Worm (Caenorhabditis elegans) whole organism, L4 larva: ENCODE data around the gene fbxa-147.
A peak's percentile ranks its signal among the peaks of the same experiment; 100 is the strongest.

Experiments
- D1046.2 ChIP-seq: fragments of 200-800 bp; sonication (Bioruptor generic); IDR thresholded peaks from 2 replicates; pipeline ENCODE4 v1.3.6; 2022; ENCODE audit warnings: missing genetic modification characterization, missing compliant biosample characterization
- F44E2.7 ChIP-seq: fragments of 200-800 bp; sonication (Bioruptor generic); IDR thresholded peaks from 2 replicates; pipeline ENCODE4 v2.1.2; 2022; ENCODE audit warnings: missing genetic modification characterization, missing compliant biosample characterization
- T26A8.4 ChIP-seq: fragments of 200-800 bp; sonication (Bioruptor generic); IDR thresholded peaks from 2 replicates; pipeline ENCODE4 v1.3.6; 2022; ENCODE audit warnings: missing genetic modification characterization, missing compliant biosample characterization
- Y48G9A.11 ChIP-seq: fragments of 200-800 bp; sonication (Bioruptor generic); IDR thresholded peaks from 2 replicates; pipeline ENCODE4 v1.3.6; 2022; ENCODE audit warnings: missing genetic modification reagents, missing genetic modification characterization, missing compliant biosample characterization
- Y5F2A.4 ChIP-seq: fragments of 200-800 bp; sonication (Bioruptor generic); optimal IDR thresholded peaks from 2 replicates; lab custom pipeline; 2018; ENCODE audit warnings: mild to moderate bottlenecking, missing genetic modification characterization, missing compliant biosample characterization
- Y75B8A.6 ChIP-seq: fragments of 200-800 bp; sonication (Bioruptor generic); IDR thresholded peaks from 2 replicates; pipeline ENCODE4 v1.3.6; 2022; ENCODE audit warnings: missing genetic modification reagents, missing genetic modification characterization, missing compliant biosample characterization
- ZK337.2 ChIP-seq: fragments of 200-800 bp; sonication (Bioruptor generic); IDR thresholded peaks from 2 replicates; pipeline ENCODE4 v1.3.6; 2022; ENCODE audit warnings: missing genetic modification reagents, missing genetic modification characterization, missing compliant biosample characterization
- aha-1 ChIP-seq: fragments of 150-350 bp; peaks from one replicate; lab custom pipeline; 2014; ENCODE audit warnings: missing biosample characterization, missing genetic modification characterization
- aly-2 ChIP-seq: sonication (generic microtip); optimal IDR thresholded peaks from 2 replicates; lab custom pipeline; 2018; ENCODE audit warnings: missing biosample characterization, missing genetic modification characterization
- ama-1 ChIP-seq: fragments of 150-350 bp; optimal IDR thresholded peaks from 2 replicates; lab custom pipeline; 2014; ENCODE audit warnings: inconsistent platforms, mixed read lengths
- arid-1 ChIP-seq: fragments of 200-800 bp; sonication (Bioruptor generic); conservative IDR thresholded peaks from 2 replicates; pipeline ENCODE4 v1.3.6; 2022; ENCODE audit warnings: missing genetic modification reagents, missing genetic modification characterization, missing compliant biosample characterization
- ceh-20 ChIP-seq: fragments of 200-800 bp; sonication (Bioruptor generic); IDR thresholded peaks from 2 replicates; pipeline ENCODE4 v1.3.6; 2022; ENCODE audit warnings: missing genetic modification reagents, missing genetic modification characterization, missing compliant biosample characterization
- ceh-28 ChIP-seq: fragments of 150-350 bp; optimal IDR thresholded peaks from 2 replicates; lab custom pipeline; 2014; ENCODE audit warnings: missing biosample characterization, missing genetic modification reagents, missing genetic modification characterization
- ceh-32 ChIP-seq: sonication (generic microtip); optimal IDR thresholded peaks from 2 replicates; lab custom pipeline; 2016; ENCODE audit warnings: mild to moderate bottlenecking, missing genetic modification characterization, missing compliant biosample characterization; ENCODE audit not compliant: poor library complexity
- ceh-62 ChIP-seq: sonication (generic microtip); optimal IDR thresholded peaks from 2 replicates; lab custom pipeline; 2017; ENCODE audit warnings: missing biosample characterization, missing genetic modification characterization
- daf-12 ChIP-seq: fragments of 150-350 bp; optimal IDR thresholded peaks from 2 replicates; lab custom pipeline; 2014; ENCODE audit warnings: missing biosample characterization, missing genetic modification reagents, missing genetic modification characterization
- daf-19 ChIP-seq: fragments of 200-800 bp; sonication (Bioruptor generic); conservative IDR thresholded peaks from 2 replicates; pipeline ENCODE4 v1.3.6; 2022; ENCODE audit warnings: missing genetic modification characterization, missing compliant biosample characterization
- dmd-6 ChIP-seq: fragments of 200-800 bp; sonication (Bioruptor generic); IDR thresholded peaks from 2 replicates; pipeline ENCODE4 v1.3.6; 2022; ENCODE audit warnings: missing genetic modification reagents, missing genetic modification characterization, missing compliant biosample characterization
- dmd-9 ChIP-seq: fragments of 200-800 bp; sonication (Bioruptor generic); IDR thresholded peaks from 2 replicates; pipeline ENCODE4 v1.3.6; 2022; ENCODE audit warnings: missing genetic modification reagents, missing genetic modification characterization, missing compliant biosample characterization
- egl-27 ChIP-seq: sonication (generic microtip); optimal IDR thresholded peaks from 3 replicates; lab custom pipeline; 2017; ENCODE audit warnings: missing biosample characterization, missing genetic modification reagents, missing genetic modification characterization
- egl-43 ChIP-seq: fragments of 200-800 bp; sonication (Bioruptor generic); IDR thresholded peaks from 2 replicates; pipeline ENCODE4 v1.3.6; 2022; ENCODE audit warnings: missing genetic modification reagents, missing genetic modification characterization, missing compliant biosample characterization
- fos-1 ChIP-seq: fragments of 150-350 bp; optimal IDR thresholded peaks from 2 replicates; lab custom pipeline; 2014; ENCODE audit warnings: missing biosample characterization, missing genetic modification characterization
- jun-1 ChIP-seq: fragments of 150-350 bp; optimal IDR thresholded peaks from 2 replicates; lab custom pipeline; 2014; ENCODE audit warnings: missing biosample characterization, missing genetic modification reagents, missing genetic modification characterization
- lim-7 ChIP-seq: fragments of 200-800 bp; sonication (Bioruptor generic); IDR thresholded peaks from 2 replicates; pipeline ENCODE4 v1.3.6; 2022; ENCODE audit warnings: missing genetic modification characterization, missing compliant biosample characterization
- lin-1 ChIP-seq: fragments of 200-800 bp; sonication (Bioruptor generic); IDR thresholded peaks from 2 replicates; pipeline ENCODE4 v1.3.6; 2022; ENCODE audit warnings: missing genetic modification reagents, missing genetic modification characterization, missing compliant biosample characterization
- lin-13 ChIP-seq: fragments of 150-350 bp; optimal IDR thresholded peaks from 2 replicates; lab custom pipeline; 2014; ENCODE audit warnings: missing biosample characterization, missing genetic modification reagents, missing genetic modification characterization
- lin-29 ChIP-seq: fragments of 200-800 bp; sonication (Bioruptor generic); IDR thresholded peaks from 2 replicates; pipeline ENCODE4 v1.3.6; 2022; ENCODE audit warnings: missing genetic modification reagents, missing genetic modification characterization, missing compliant biosample characterization
- lin-38 ChIP-seq: fragments of 200-800 bp; sonication (Bioruptor generic); IDR thresholded peaks from 2 replicates; pipeline ENCODE4 v1.3.6; 2022; ENCODE audit warnings: missing genetic modification reagents, missing genetic modification characterization, missing compliant biosample characterization
- lin-39 ChIP-seq: fragments of 150-350 bp; optimal IDR thresholded peaks from 2 replicates; lab custom pipeline; 2014; ENCODE audit warnings: missing biosample characterization, missing genetic modification reagents, missing genetic modification characterization
- lsy-2 ChIP-seq, 2 experiments: fragments of 150-350 bp in 1 of 2; sonication (generic microtip) in 1 of 2; optimal IDR thresholded peaks; 2 replicates each; lab custom pipeline; 2014 to 2017; ENCODE audit warnings: missing biosample characterization in 2 of 2, missing genetic modification characterization in 2 of 2
- mdl-1 ChIP-seq, 2 experiments: fragments of 150-350 bp in 1 of 2; sonication (generic microtip) in 1 of 2; optimal IDR thresholded peaks; 2 replicates each; lab custom pipeline; 2014 to 2017; ENCODE audit warnings: missing biosample characterization in 2 of 2, missing genetic modification characterization in 2 of 2
- mxl-2 ChIP-seq: fragments of 200-800 bp; sonication (Bioruptor generic); conservative IDR thresholded peaks from 2 replicates; pipeline ENCODE4 v1.3.6; 2022; ENCODE audit warnings: missing genetic modification reagents, missing genetic modification characterization, missing compliant biosample characterization
- nhr-11 ChIP-seq: fragments of 150-350 bp; optimal IDR thresholded peaks from 2 replicates; lab custom pipeline; 2014; ENCODE audit warnings: missing biosample characterization, missing genetic modification characterization
- nhr-111 ChIP-seq: fragments of 200-800 bp; sonication (Bioruptor generic); optimal IDR thresholded peaks from 2 replicates; lab custom pipeline; 2018; ENCODE audit warnings: mild to moderate bottlenecking, missing genetic modification characterization, missing compliant biosample characterization
- nhr-25 ChIP-seq: sonication (generic microtip); optimal IDR thresholded peaks from 2 replicates; lab custom pipeline; 2017; ENCODE audit warnings: missing genetic modification characterization, mild to moderate bottlenecking, missing compliant biosample characterization, antibody characterized with exemption, moderate library complexity, borderline replicate concordance; ENCODE audit not compliant: insufficient read depth
- nhr-28 ChIP-seq: fragments of 150-350 bp; optimal IDR thresholded peaks from 2 replicates; lab custom pipeline; 2014; ENCODE audit warnings: missing biosample characterization, missing genetic modification characterization
- nhr-6 ChIP-seq: fragments of 150-350 bp; optimal IDR thresholded peaks from 2 replicates; lab custom pipeline; 2014; ENCODE audit warnings: missing biosample characterization, missing genetic modification characterization
- nhr-76 ChIP-seq: fragments of 150-350 bp; optimal IDR thresholded peaks from 2 replicates; lab custom pipeline; 2014; ENCODE audit warnings: missing biosample characterization, missing genetic modification characterization
- nhr-77 ChIP-seq: fragments of 150-350 bp; optimal IDR thresholded peaks from 2 replicates; lab custom pipeline; 2014; ENCODE audit warnings: missing biosample characterization, missing genetic modification characterization
- rbr-2 ChIP-seq: sonication (generic microtip); optimal IDR thresholded peaks from 2 replicates; lab custom pipeline; 2016; ENCODE audit warnings: missing genotype, missing genetic modification characterization, missing compliant biosample characterization
- saeg-2 ChIP-seq: fragments of 200-800 bp; sonication (Bioruptor generic); IDR thresholded peaks from 2 replicates; pipeline ENCODE4 v1.3.6; 2022; ENCODE audit warnings: missing genetic modification reagents, missing genetic modification characterization, missing compliant biosample characterization
- sdz-12 ChIP-seq: fragments of 200-800 bp; sonication (Bioruptor generic); optimal IDR thresholded peaks from 2 replicates; lab custom pipeline; 2018; ENCODE audit warnings: mild to moderate bottlenecking, missing genetic modification characterization, missing compliant biosample characterization
- set-16 ChIP-seq: fragments of 200-800 bp; sonication (Bioruptor generic); IDR thresholded peaks from 2 replicates; pipeline ENCODE4 v1.3.6; 2022; ENCODE audit warnings: missing genetic modification reagents, missing genetic modification characterization, missing compliant biosample characterization
- spr-1 ChIP-seq: sonication (generic microtip); optimal IDR thresholded peaks from 2 replicates; lab custom pipeline; 2016; ENCODE audit warnings: mild to moderate bottlenecking, missing genetic modification characterization, missing compliant biosample characterization
- spr-3 ChIP-seq: fragments of 200-800 bp; sonication (Bioruptor generic); optimal IDR thresholded peaks from 2 replicates; lab custom pipeline; 2018; ENCODE audit warnings: mild to moderate bottlenecking, missing genetic modification characterization, missing compliant biosample characterization
- tag-97 ChIP-seq: fragments of 200-800 bp; sonication (Bioruptor generic); IDR thresholded peaks from 2 replicates; pipeline ENCODE4 v1.3.6; 2022; ENCODE audit warnings: missing genetic modification characterization, missing compliant biosample characterization
- unc-130 ChIP-seq: sonication (generic microtip); optimal IDR thresholded peaks from 2 replicates; lab custom pipeline; 2016; ENCODE audit warnings: missing genetic modification reagents, missing genetic modification characterization, missing compliant biosample characterization
- zag-1 ChIP-seq: fragments of 150-350 bp; optimal IDR thresholded peaks from 2 replicates; lab custom pipeline; 2014; ENCODE audit warnings: missing biosample characterization, missing genetic modification characterization
- zfp-2 ChIP-seq: sonication (generic microtip); optimal IDR thresholded peaks from 2 replicates; lab custom pipeline; 2016; ENCODE audit warnings: mild to moderate bottlenecking, missing genetic modification characterization, missing compliant biosample characterization
- zip-11 ChIP-seq: fragments of 200-800 bp; sonication (Bioruptor generic); IDR thresholded peaks from 2 replicates; pipeline ENCODE4 v1.3.6; 2022; ENCODE audit warnings: missing genetic modification characterization, missing compliant biosample characterization
- ztf-7 ChIP-seq: fragments of 150-350 bp; optimal IDR thresholded peaks from 2 replicates; lab custom pipeline; 2014; ENCODE audit warnings: missing biosample characterization, missing genetic modification characterization

fbxa-147 gene

ce11 chrV:14696604-14697307 is 19.5 kb upstream of the fbxa-147 start, which contains the start of gene unc-112 (continued):
- TF ChIP-seq zip-11 (GFP tag; lab: Robert Waterston, UW) (no peak), spr-3 (no peak), nhr-11 (peak; percentile 83), dmd-9 (no peak), fos-1 (no peak), aha-1 (tag; lab: Kevin White, UChicago) (peak; percentile 98), tag-97 (no peak), ama-1 (lab: Kevin White, UChicago) (no peak), egl-43 (GFP tag; lab: Robert Waterston, UW) (peak; percentile 70; the same call in 1 of the 2 replicates), set-16 (GFP tag; lab: Robert Waterston, UW) (peak; percentile 45), nhr-6 (tag; lab: Kevin White, UChicago) (peak; percentile 98), Y48G9A.11 (GFP tag; lab: Robert Waterston, UW) (no peak), daf-12 (tag; lab: Kevin White, UChicago) (no peak), egl-27 (tag; lab: Kevin White, UChicago) (no peak), T26A8.4 (GFP tag; lab: Robert Waterston, UW) (peak; percentile 24; the same call in 1 of the 2 replicates), Y5F2A.4 (no peak), dmd-6 (GFP tag; lab: Robert Waterston, UW) (no peak; the same call in none of the 2 replicates), unc-130 (no peak), ZK337.2 (GFP tag; lab: Robert Waterston, UW) (no peak), ceh-20 (GFP tag; lab: Robert Waterston, UW) (no peak), Y75B8A.6 (no peak), rbr-2 (tag; lab: Kevin White, UChicago) (peak; percentile 69), jun-1 (tag; lab: Kevin White, UChicago) (peak; percentile 45), ceh-28 (no peak), spr-1 (peak; percentile 53), D1046.2 (GFP tag; lab: Robert Waterston, UW) (no peak), aly-2 (tag; lab: Kevin White, UChicago) (no peak), mxl-2 (GFP tag; lab: Robert Waterston, UW) (no peak), daf-19 (GFP tag; lab: Robert Waterston, UW) (no peak), lin-38 (GFP tag; lab: Robert Waterston, UW) (peak; percentile 64), nhr-25 (no peak), lsy-2 (tag; optimal IDR thresholded peaks at IDR 0.05; lab: Kevin White, UChicago) (peak; percentile 44 to 82), lim-7 (GFP tag; lab: Robert Waterston, UW) (no peak), nhr-28 (tag; lab: Kevin White, UChicago) (peak; percentile 90), lin-29 (GFP tag; lab: Robert Waterston, UW) (no peak), sdz-12 (no peak), saeg-2 (no peak), arid-1 (GFP tag; lab: Robert Waterston, UW) (0 out of 2 replicates have a peak, but pooled peaks have one; percentile 19), lin-1 (GFP tag; lab: Robert Waterston, UW) (peak; percentile 54; the same call in 1 of the 2 replicates), lin-13 (GFP tag; lab: Kevin White, UChicago) (peak; percentile 58), mdl-1 (tag; optimal IDR thresholded peaks at IDR 0.05; lab: Kevin White, UChicago) (peak in 1 of 2 experiments; percentile 77), zfp-2 (tag; lab: Kevin White, UChicago) (no peak), nhr-77 (tag; lab: Kevin White, UChicago) (peak; percentile 54), lin-39 (tag; lab: Kevin White, UChicago) (no peak), ztf-7 (tag; lab: Kevin White, UChicago) (no peak), nhr-111 (no peak), ceh-62 (tag; lab: Kevin White, UChicago) (no peak), nhr-76 (no peak), zag-1 (tag; lab: Kevin White, UChicago) (no peak), ceh-32 (tag; lab: Kevin White, UChicago) (no peak), F44E2.7 (no peak)
